Fruit fly (Drosophila melanogaster): ENCODE results near the gene mbm.

DNA sequence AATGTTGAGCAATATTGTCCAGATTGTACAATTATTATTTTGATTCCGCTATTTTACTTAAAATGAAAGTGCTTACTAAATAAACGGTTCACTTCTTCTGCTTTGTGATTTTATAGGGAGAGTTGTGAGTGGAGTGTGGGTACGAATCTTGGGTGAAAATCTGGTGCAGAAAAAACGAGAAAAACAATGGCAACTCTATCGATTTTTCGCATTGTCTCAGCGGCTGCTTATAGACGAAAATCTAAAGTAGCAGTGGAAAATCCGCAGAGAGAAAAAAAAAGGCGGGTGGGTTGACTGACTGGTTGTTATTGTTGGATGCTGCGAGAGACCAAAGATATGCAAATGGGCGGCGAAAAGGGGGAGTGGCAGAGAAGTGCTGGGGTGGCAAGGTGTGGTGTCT is 30.4 kb downstream of the mbm start:
- no peak for TF ChIP-seq CG8478 (optimal IDR thresholded peaks at IDR 0.05)
- TF ChIP-seq psq (optimal IDR thresholded peaks at IDR 0.05): no peak
- no peak for TF ChIP-seq EcR (GFP tag; optimal IDR thresholded peaks at IDR 0.05)
